Fruit fly (Drosophila melanogaster) whole organism, prepupa: ENCODE results near the gene p24-1.
A peak's percentile ranks its signal among the peaks of the same experiment; 100 is the strongest.

Experiments used
- Blimp-1 ChIP-seq: fragments of 200-800 bp; sonication (Bioruptor generic); optimal IDR thresholded peaks from 3 replicates; lab custom pipeline; 2017; ENCODE audit warnings: missing biosample characterization, missing genetic modification characterization, mild to moderate bottlenecking, moderate library complexity, missing genetic modification reagents
- CG10631 ChIP-seq: fragments of 200-800 bp; sonication (Bioruptor generic); optimal IDR thresholded peaks from 2 replicates; lab custom pipeline; 2016; ENCODE audit warnings: missing biosample characterization, missing genetic modification characterization
- CG10669 ChIP-seq: fragments of 200-800 bp; sonication (Bioruptor generic); optimal IDR thresholded peaks from 3 replicates; lab custom pipeline; 2018; ENCODE audit warnings: missing biosample characterization, mild to moderate bottlenecking, missing genetic modification characterization, moderate library complexity
- CG11294 ChIP-seq: fragments of 200-800 bp; sonication (Bioruptor generic); IDR thresholded peaks from 2 replicates; pipeline ENCODE4 v1.3.6; 2022; ENCODE audit warnings: missing biosample characterization, missing genetic modification characterization
- CG11762 ChIP-seq: fragments of 200-800 bp; sonication (Bioruptor generic); optimal IDR thresholded peaks from 3 replicates; lab custom pipeline; 2016; ENCODE audit warnings: missing biosample characterization, missing genetic modification characterization; ENCODE audit not compliant: insufficient read depth
- CG11902 ChIP-seq: fragments of 200-800 bp; sonication (Bioruptor generic); optimal IDR thresholded peaks from 3 replicates; lab custom pipeline; 2016; ENCODE audit warnings: missing biosample characterization, missing genetic modification characterization
- CG1621 ChIP-seq: fragments of 200-800 bp; sonication (Bioruptor generic); optimal IDR thresholded peaks from 3 replicates; lab custom pipeline; 2018; ENCODE audit warnings: missing biosample characterization, mild to moderate bottlenecking, missing genetic modification characterization
- CG16779 ChIP-seq: fragments of 200-800 bp; sonication (Bioruptor generic); optimal IDR thresholded peaks from 3 replicates; lab custom pipeline; 2017; ENCODE audit warnings: missing biosample characterization, mild to moderate bottlenecking, missing genetic modification characterization
- CG3032 ChIP-seq: fragments of 200-800 bp; optimal IDR thresholded peaks from 2 replicates; lab custom pipeline; 2019; ENCODE audit warnings: missing biosample characterization, mild to moderate bottlenecking, missing genetic modification characterization, moderate library complexity
- CG32006 ChIP-seq: fragments of 200-800 bp; sonication (Bioruptor generic); optimal IDR thresholded peaks from 3 replicates; lab custom pipeline; 2017; ENCODE audit warnings: missing biosample characterization, mild to moderate bottlenecking, missing genetic modification characterization
- CG34406 ChIP-seq: fragments of 200-800 bp; sonication (Bioruptor generic); optimal IDR thresholded peaks from 3 replicates; lab custom pipeline; 2016; ENCODE audit warnings: missing biosample characterization, missing genetic modification characterization
- CG4318 ChIP-seq: fragments of 200-800 bp; sonication (Bioruptor generic); optimal IDR thresholded peaks from 3 replicates; lab custom pipeline; 2017; ENCODE audit warnings: missing biosample characterization, mild to moderate bottlenecking, missing genetic modification characterization
- CG6163 ChIP-seq: fragments of 200-800 bp; sonication (Bioruptor generic); IDR thresholded peaks from 3 replicates; pipeline ENCODE4 v1.3.6; 2022; ENCODE audit warnings: missing biosample characterization, missing genetic modification characterization
- CG6276 ChIP-seq: fragments of 200-800 bp; sonication (Bioruptor generic); optimal IDR thresholded peaks from 2 replicates; lab custom pipeline; 2017; ENCODE audit warnings: missing biosample characterization, mild to moderate bottlenecking, missing genetic modification characterization
- CG6792 ChIP-seq: fragments of 200-800 bp; sonication (Bioruptor generic); optimal IDR thresholded peaks from 3 replicates; lab custom pipeline; 2016; ENCODE audit warnings: missing biosample characterization, missing genetic modification characterization
- CG6808 ChIP-seq: fragments of 200-800 bp; sonication (Bioruptor generic); optimal IDR thresholded peaks from 3 replicates; lab custom pipeline; 2017; ENCODE audit warnings: missing biosample characterization, missing genetic modification characterization, mild to moderate bottlenecking, moderate library complexity, missing genetic modification reagents
- CG6854 ChIP-seq: fragments of 200-800 bp; sonication (Bioruptor generic); optimal IDR thresholded peaks from 2 replicates; lab custom pipeline; 2017; ENCODE audit warnings: missing biosample characterization, mild to moderate bottlenecking, missing genetic modification characterization
- CG7368 ChIP-seq: fragments of 200-800 bp; sonication (Bioruptor generic); optimal IDR thresholded peaks from 3 replicates; lab custom pipeline; 2016; ENCODE audit warnings: missing biosample characterization, missing genetic modification characterization
- CG8119 ChIP-seq: fragments of 200-800 bp; sonication (Bioruptor generic); IDR thresholded peaks from 3 replicates; pipeline ENCODE4 v1.3.6; 2022; ENCODE audit warnings: missing biosample characterization, missing genetic modification characterization
- CG8632 ChIP-seq: fragments of 200-800 bp; sonication (Bioruptor generic); optimal IDR thresholded peaks from 3 replicates; lab custom pipeline; 2016; ENCODE audit warnings: missing biosample characterization, missing genetic modification characterization
- CG9139 ChIP-seq: fragments of 200-800 bp; sonication (Bioruptor generic); optimal IDR thresholded peaks from 3 replicates; lab custom pipeline; 2017; ENCODE audit warnings: missing biosample characterization, mild to moderate bottlenecking, missing genetic modification characterization
- Eip75B ChIP-seq: fragments of 200-800 bp; sonication (Bioruptor generic); optimal IDR thresholded peaks from 3 replicates; lab custom pipeline; 2016; ENCODE audit warnings: missing biosample characterization, missing genetic modification characterization
- Eip78C ChIP-seq: fragments of 200-800 bp; sonication (Bioruptor generic); peaks from one replicate; lab custom pipeline; 2016; ENCODE audit warnings: missing biosample characterization, missing genetic modification characterization
- Eip93F ChIP-seq: fragments of 200-800 bp; sonication (Bioruptor generic); optimal IDR thresholded peaks from 2 replicates; lab custom pipeline; 2016; ENCODE audit warnings: missing biosample characterization, mild to moderate bottlenecking, missing genetic modification characterization
- Ets21C ChIP-seq: fragments of 200-800 bp; sonication (Bioruptor generic); optimal IDR thresholded peaks from 3 replicates; lab custom pipeline; 2016; ENCODE audit warnings: missing biosample characterization, missing genetic modification characterization
- Gug ChIP-seq: fragments of 200-800 bp; sonication (Bioruptor generic); IDR thresholded peaks from 2 replicates; pipeline ENCODE4 v1.3.6; 2022; ENCODE audit warnings: missing biosample characterization, missing genetic modification characterization
- Hr38 ChIP-seq: sonication (Bioruptor generic); optimal IDR thresholded peaks from 2 replicates; lab custom pipeline; 2016; ENCODE audit warnings: missing biosample characterization, missing genetic modification characterization
- Hr39 ChIP-seq: fragments of 200-800 bp; sonication (Bioruptor generic); optimal IDR thresholded peaks from 2 replicates; lab custom pipeline; 2016; ENCODE audit warnings: missing biosample characterization, missing genetic modification characterization
- Hr4 ChIP-seq: fragments of 200-800 bp; sonication (Bioruptor generic); optimal IDR thresholded peaks from 3 replicates; lab custom pipeline; 2016; ENCODE audit warnings: missing biosample characterization, missing genetic modification characterization
- Lpt ChIP-seq: fragments of 200-800 bp; sonication (Bioruptor generic); optimal IDR thresholded peaks from 3 replicates; lab custom pipeline; 2016; ENCODE audit warnings: missing biosample characterization, missing genetic modification characterization
- Met ChIP-seq: fragments of 200-800 bp; sonication (Bioruptor generic); optimal IDR thresholded peaks from 3 replicates; lab custom pipeline; 2016; ENCODE audit warnings: missing biosample characterization, missing genetic modification characterization
- OdsH ChIP-seq: fragments of 200-800 bp; sonication (Bioruptor generic); optimal IDR thresholded peaks from 3 replicates; lab custom pipeline; 2016; ENCODE audit warnings: missing biosample characterization, missing genetic modification characterization
- Smox ChIP-seq: fragments of 200-800 bp; sonication (Bioruptor generic); optimal IDR thresholded peaks from 3 replicates; lab custom pipeline; 2016; ENCODE audit warnings: missing biosample characterization, missing genetic modification characterization
- Sox102F ChIP-seq: fragments of 200-800 bp; sonication (Bioruptor generic); optimal IDR thresholded peaks from 2 replicates; lab custom pipeline; 2016; ENCODE audit warnings: missing biosample characterization, mild to moderate bottlenecking, missing genetic modification characterization
- Sox15 ChIP-seq: fragments of 200-800 bp; sonication (Bioruptor generic); optimal IDR thresholded peaks from 3 replicates; lab custom pipeline; 2016; ENCODE audit warnings: missing biosample characterization, missing genetic modification characterization
- achi ChIP-seq: fragments of 200-800 bp; sonication (Bioruptor generic); optimal IDR thresholded peaks from 3 replicates; lab custom pipeline; 2016; ENCODE audit warnings: missing biosample characterization, missing genetic modification characterization
- acj6 ChIP-seq: fragments of 200-800 bp; sonication (Bioruptor generic); optimal IDR thresholded peaks from 3 replicates; lab custom pipeline; 2016; ENCODE audit warnings: missing biosample characterization, missing genetic modification characterization
- cyc ChIP-seq: fragments of 200-800 bp; sonication (Bioruptor generic); optimal IDR thresholded peaks from 3 replicates; lab custom pipeline; 2016; ENCODE audit warnings: missing biosample characterization, missing genetic modification characterization
- dac ChIP-seq: fragments of 200-800 bp; sonication (Bioruptor generic); optimal IDR thresholded peaks from 2 replicates; lab custom pipeline; 2017; ENCODE audit warnings: missing biosample characterization, mild to moderate bottlenecking, missing genetic modification characterization
- dsx ChIP-seq: fragments of 200-800 bp; optimal IDR thresholded peaks from 3 replicates; lab custom pipeline; 2019; ENCODE audit warnings: missing biosample characterization, mild to moderate bottlenecking, missing genetic modification characterization, moderate library complexity; ENCODE audit not compliant: poor library complexity, severe bottlenecking
- eg ChIP-seq: fragments of 200-800 bp; sonication (Bioruptor generic); IDR thresholded peaks from 3 replicates; pipeline ENCODE4 v1.3.6; 2022; ENCODE audit warnings: missing biosample characterization, missing genetic modification characterization
- esn ChIP-seq: fragments of 200-800 bp; sonication (Bioruptor generic); optimal IDR thresholded peaks from 2 replicates; lab custom pipeline; 2016; ENCODE audit warnings: missing biosample characterization, mild to moderate bottlenecking, missing genetic modification characterization, moderate library complexity
- fd59A ChIP-seq: fragments of 200-800 bp; sonication (Bioruptor generic); optimal IDR thresholded peaks from 2 replicates; lab custom pipeline; 2017; ENCODE audit warnings: missing biosample characterization, mild to moderate bottlenecking, missing genetic modification characterization, missing genetic modification reagents
- fd85E ChIP-seq: fragments of 200-800 bp; sonication (Bioruptor generic); optimal IDR thresholded peaks from 3 replicates; lab custom pipeline; 2016; ENCODE audit warnings: missing biosample characterization, missing genetic modification characterization
- fkh ChIP-seq: fragments of 200-800 bp; sonication (Bioruptor generic); optimal IDR thresholded peaks from 3 replicates; lab custom pipeline; 2017; ENCODE audit warnings: missing biosample characterization, mild to moderate bottlenecking, missing genetic modification characterization, moderate library complexity
- lz ChIP-seq: fragments of 200-800 bp; sonication (Bioruptor generic); optimal IDR thresholded peaks from 3 replicates; lab custom pipeline; 2016; ENCODE audit warnings: missing biosample characterization, missing genetic modification characterization
- net ChIP-seq: fragments of 200-800 bp; sonication (Bioruptor generic); optimal IDR thresholded peaks from 3 replicates; lab custom pipeline; 2016; ENCODE audit warnings: missing biosample characterization, missing genetic modification characterization
- pdm3 ChIP-seq: fragments of 200-800 bp; sonication (Bioruptor generic); optimal IDR thresholded peaks from 3 replicates; lab custom pipeline; 2016; ENCODE audit warnings: missing biosample characterization, missing genetic modification characterization
- salr ChIP-seq, 2 experiments: fragments of 200-800 bp; sonication (Bioruptor generic); optimal IDR thresholded peaks; 3 replicates each; lab custom pipeline; 2016 to 2018; ENCODE audit warnings: missing biosample characterization in 2 of 2, missing genetic modification characterization in 2 of 2, mild to moderate bottlenecking in 1 of 2
- spab ChIP-seq: fragments of 200-800 bp; sonication (Bioruptor generic); optimal IDR thresholded peaks from 2 replicates; lab custom pipeline; 2017; ENCODE audit warnings: missing biosample characterization, mild to moderate bottlenecking, missing genetic modification characterization, missing genetic modification reagents
- ss ChIP-seq, 2 experiments: fragments of 200-800 bp; sonication (Bioruptor generic); optimal IDR thresholded peaks; 2 replicates in 1 of 2; 3 replicates in 1 of 2; lab custom pipeline; 2017 to 2018; ENCODE audit warnings: mild to moderate bottlenecking in 2 of 2, missing biosample characterization in 2 of 2, missing genetic modification characterization in 2 of 2, moderate library complexity in 1 of 2
- svp ChIP-seq: fragments of 200-800 bp; sonication (Bioruptor generic); peaks from one replicate; lab custom pipeline; 2016; ENCODE audit warnings: missing biosample characterization, missing genetic modification characterization
- topi ChIP-seq: fragments of 200-800 bp; sonication (Bioruptor generic); optimal IDR thresholded peaks from 3 replicates; lab custom pipeline; 2016; ENCODE audit warnings: missing biosample characterization, missing genetic modification characterization

p24-1 gene

DNA sequence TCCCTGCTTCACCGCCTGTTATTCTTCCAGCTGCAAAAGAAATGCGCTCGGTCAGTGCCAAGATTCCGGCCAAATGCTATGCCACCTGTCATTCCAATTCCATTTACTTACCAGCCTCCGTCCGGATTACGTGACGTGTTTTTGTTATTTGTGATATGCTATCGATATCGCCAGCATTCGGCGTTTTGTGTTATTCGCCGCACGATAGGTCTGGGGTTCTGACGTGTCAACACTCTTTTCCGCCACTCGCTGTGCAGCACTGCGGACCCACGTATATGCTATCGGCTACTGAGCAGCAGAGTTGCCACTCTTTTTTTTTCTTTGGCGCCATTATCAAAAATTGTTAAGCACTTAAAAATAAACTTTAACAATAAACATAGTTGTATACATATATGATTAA, at the start of gene p24-1:
Gene p24-1 (minus strand): TSS at position 221 of the 400 bp plus-strand sequence.
- TF ChIP-seq CG4318 (GFP tag; lab: Kevin White, UChicago) (no peak), Eip93F (GFP tag; lab: Kevin White, UChicago) (no peak), Eip78C (peak; percentile 37), lz (GFP tag; lab: Kevin White, UChicago) (peak; percentile 49), dsx (GFP tag; lab: Kevin White, UChicago) (no peak), svp (peak; percentile 72), CG10669 (GFP tag; lab: Kevin White, UChicago) (no peak), net (GFP tag; lab: Kevin White, UChicago) (no peak), OdsH (GFP tag; lab: Kevin White, UChicago) (peak; percentile 9), Blimp-1 (GFP tag; lab: Kevin White, UChicago) (no peak), CG16779 (tag; lab: Kevin White, UChicago) (no peak), CG11902 (GFP tag; lab: Kevin White, UChicago) (no peak), Sox15 (no peak), CG8119 (no peak), pdm3 (no peak), cyc (peak; percentile 49), CG8632 (no peak), Smox (GFP tag; lab: Kevin White, UChicago) (no peak), achi (GFP tag; lab: Kevin White, UChicago) (peak; percentile 96), CG6854 (no peak), Gug (GFP tag; lab: Robert Waterston, UW) (no peak), fkh (GFP tag; lab: Kevin White, UChicago) (peak; percentile 65), CG6792 (GFP tag; lab: Kevin White, UChicago) (no peak), CG11294 (GFP tag; lab: Robert Waterston, UW) (no peak), CG34406 (no peak), Hr38 (GFP tag; lab: Kevin White, UChicago) (no peak), CG7368 (GFP tag; lab: Kevin White, UChicago) (no peak), CG6808 (GFP tag; lab: Kevin White, UChicago) (no peak), CG6163 (no peak), fd85E (GFP tag; lab: Kevin White, UChicago) (no peak), Hr39 (GFP tag; lab: Kevin White, UChicago) (peak; percentile 29), CG11762 (GFP tag; lab: Kevin White, UChicago) (no peak), Met (GFP tag; lab: Kevin White, UChicago) (peak; percentile 14), CG9139 (GFP tag; lab: Kevin White, UChicago) (no peak), ss (GFP tag; optimal IDR thresholded peaks at IDR 0.05; lab: Kevin White, UChicago) (no peak), CG10631 (GFP tag; lab: Kevin White, UChicago) (peak; percentile 27), CG3032 (tag; lab: Kevin White, UChicago) (peak; percentile 6), eg (no peak), Ets21C (GFP tag; lab: Kevin White, UChicago) (peak; percentile 1), dac (GFP tag; lab: Kevin White, UChicago) (no peak), CG1621 (tag; lab: Kevin White, UChicago) (peak; percentile 98), fd59A (no peak), CG32006 (GFP tag; lab: Kevin White, UChicago) (no peak), CG6276 (GFP tag; lab: Kevin White, UChicago) (no peak), topi (GFP tag; lab: Kevin White, UChicago) (peak; percentile 14), spab (no peak), Lpt (GFP tag; lab: Kevin White, UChicago) (no peak), Eip75B (GFP tag; lab: Kevin White, UChicago) (no peak), esn (GFP tag; lab: Kevin White, UChicago) (peak; percentile 40), Sox102F (GFP tag; lab: Kevin White, UChicago) (no peak), Hr4 (GFP tag; lab: Kevin White, UChicago) (no peak), salr (GFP tag; optimal IDR thresholded peaks at IDR 0.05; lab: Kevin White, UChicago) (no peak), acj6 (GFP tag; lab: Kevin White, UChicago) (no peak)
